Fruit fly (Drosophila melanogaster): ENCODE results near the gene Snmp1.

Snmp1 gene

DNA sequence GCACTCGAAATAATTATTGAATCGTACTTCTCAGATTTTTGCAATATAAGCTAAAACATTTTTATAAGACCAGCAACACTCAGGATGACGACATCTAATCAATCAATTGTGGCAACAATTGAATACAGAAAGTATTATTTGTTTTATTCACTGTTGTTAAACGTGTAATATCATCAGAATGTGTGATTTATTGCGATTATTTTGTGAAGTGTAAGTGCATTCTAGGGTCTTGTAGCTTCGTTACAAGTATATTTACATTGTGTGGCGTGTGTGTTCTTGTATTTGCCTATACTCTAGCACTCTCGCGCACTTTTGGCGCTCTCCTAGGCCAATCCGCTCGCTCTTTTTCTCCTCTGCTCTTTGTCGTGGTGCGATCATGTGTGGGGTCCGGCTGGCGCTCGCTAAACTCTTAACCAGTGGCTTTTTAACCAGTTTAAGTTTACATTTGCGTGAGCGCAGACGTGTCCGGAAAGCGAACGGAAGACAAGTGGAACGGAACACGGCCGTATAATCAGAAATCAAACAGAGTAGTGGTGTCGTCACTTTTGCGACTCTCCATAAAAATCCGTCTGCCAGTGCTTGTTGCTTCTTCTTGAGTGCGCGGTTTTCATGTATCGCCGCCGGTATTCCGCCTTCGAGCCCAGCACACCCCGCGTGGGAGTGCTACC lies 36.6 kb upstream of the Snmp1 start (continued):
- TF ChIP-seq amos (GFP tag; IDR thresholded peaks at IDR 0.05; ENCODE audit: partially characterized antibody) (peak; percentile 42; the same call in 1 of the 2 replicates), disco-r (GFP tag; optimal IDR thresholded peaks at IDR 0.05) (peak; percentile 74), dati (GFP tag; IDR thresholded peaks at IDR 0.05) (no peak), dmrt11E (tag; optimal IDR thresholded peaks at IDR 0.05) (peak; percentile 79), Sox102F (GFP tag; optimal IDR thresholded peaks at IDR 0.05) (peak; percentile 94), her (GFP tag; optimal IDR thresholded peaks at IDR 0.05) (peak; percentile 80), Deaf1 (tag; optimal IDR thresholded peaks at IDR 0.05) (peak; percentile 61), CG34224 (GFP tag; IDR thresholded peaks at IDR 0.05; ENCODE audit: partially characterized antibody) (no peak; the same call in 2 of the 3 replicates), CG11504 (tag; optimal IDR thresholded peaks at IDR 0.05) (peak; percentile 92), Mad (GFP tag; optimal IDR thresholded peaks at IDR 0.05) (peak; percentile 58), CG32532 (GFP tag; IDR thresholded peaks at IDR 0.05) (no peak; the same call in 1 of the 2 replicates), Nf-YB (GFP tag; optimal IDR thresholded peaks at IDR 0.05) (peak; percentile 69), Camta (GFP tag; optimal IDR thresholded peaks at IDR 0.05) (peak; percentile 88), NC2α (GFP tag; optimal IDR thresholded peaks at IDR 0.05) (peak; percentile 67), CG3407 (GFP tag; optimal IDR thresholded peaks at IDR 0.05) (peak; percentile 82), Sox100B (GFP tag; optimal IDR thresholded peaks at IDR 0.05) (peak; percentile 89), CG7839 (tag; optimal IDR thresholded peaks at IDR 0.05) (peak; percentile 89), HHEX (GFP tag; optimal IDR thresholded peaks at IDR 0.05) (peak; percentile 83), Sry-β (GFP tag; optimal IDR thresholded peaks at IDR 0.05) (peak; percentile 29), sens-2 (GFP tag; IDR thresholded peaks at IDR 0.05) (peak; percentile 74; the same call in 1 of the 2 replicates), CG8765 (GFP tag; IDR thresholded peaks at IDR 0.05) (no peak), CG9437 (GFP tag; optimal IDR thresholded peaks at IDR 0.05) (peak; percentile 83), CG5953 (GFP tag; IDR thresholded peaks at IDR 0.05) (peak; percentile 79), CG13624 (GFP tag; optimal IDR thresholded peaks at IDR 0.05) (peak; percentile 72), CG12104 (GFP tag; optimal IDR thresholded peaks at IDR 0.05) (peak; percentile 81), CG16779 (GFP tag; IDR thresholded peaks at IDR 0.05) (no peak), danr (GFP tag; IDR thresholded peaks at IDR 0.05) (peak; percentile 69), CG32772 (GFP tag; IDR thresholded peaks at IDR 0.05) (peak; percentile 71), CG14667 (GFP tag; IDR thresholded peaks at IDR 0.05) (peak; percentile 51; the same call in 1 of the 2 replicates), CG2712 (tag; optimal IDR thresholded peaks at IDR 0.05) (peak; percentile 91), E2f2 (GFP tag; IDR thresholded peaks at IDR 0.05) (no peak), Atf3 (GFP tag; optimal IDR thresholded peaks at IDR 0.05) (peak; percentile 76), fd64A (GFP tag; optimal IDR thresholded peaks at IDR 0.05) (peak; percentile 65), CG31388 (GFP tag; optimal IDR thresholded peaks at IDR 0.05) (peak; percentile 58), CG15514 (GFP tag; optimal IDR thresholded peaks at IDR 0.05) (peak; percentile 66), mam (GFP tag; optimal IDR thresholded peaks at IDR 0.05) (peak; percentile 70), CG33213 (GFP tag; optimal IDR thresholded peaks at IDR 0.05) (peak; percentile 72), CG7786 (GFP tag; optimal IDR thresholded peaks at IDR 0.05) (peak; percentile 55), CG4820 (GFP tag; optimal IDR thresholded peaks at IDR 0.05) (peak; percentile 91), cad (GFP tag; optimal IDR thresholded peaks at IDR 0.05) (no peak), ssp (GFP tag; IDR thresholded peaks at IDR 0.05) (peak; percentile 67), Atf-2 (GFP tag; optimal IDR thresholded peaks at IDR 0.05) (peak; percentile 76), PHDP (tag; optimal IDR thresholded peaks at IDR 0.05) (peak; percentile 88), CG7963 (GFP tag; IDR thresholded peaks at IDR 0.05; ENCODE audit: partially characterized antibody) (no peak), ems (GFP tag; optimal IDR thresholded peaks at IDR 0.05) (peak; percentile 75), Poxn (GFP tag; IDR thresholded peaks at IDR 0.05) (no peak), Ets97D (GFP tag; optimal IDR thresholded peaks at IDR 0.05) (peak; percentile 57), lov (optimal IDR thresholded peaks at IDR 0.05) (no peak), lov (GFP tag; IDR thresholded peaks at IDR 0.05) (no peak), HLH54F (GFP tag; optimal IDR thresholded peaks at IDR 0.05) (peak; percentile 48)
